Worm (Caenorhabditis elegans) whole organism, early embryonic: ENCODE results near the gene Y26E6A.2.
A peak's percentile ranks its signal among the peaks of the same experiment; 100 is the strongest.

Source experiments
- B0310.2 ChIP-seq: sonication (generic microtip); optimal IDR thresholded peaks from 2 replicates; lab custom pipeline; 2016; ENCODE audit warnings: mild to moderate bottlenecking, missing genetic modification characterization, missing compliant biosample characterization
- F13C5.2 ChIP-seq: sonication (generic microtip); optimal IDR thresholded peaks from 2 replicates; lab custom pipeline; 2017; ENCODE audit warnings: mild to moderate bottlenecking, missing genetic modification characterization, inconsistent platforms, missing compliant biosample characterization
- aly-1 ChIP-seq: sonication (generic microtip); optimal IDR thresholded peaks from 2 replicates; lab custom pipeline; 2016; ENCODE audit warnings: missing genetic modification characterization, missing compliant biosample characterization
- ama-1 ChIP-seq: fragments of 150-350 bp; optimal IDR thresholded peaks from 2 replicates; lab custom pipeline; 2014
- ceh-13 ChIP-seq: fragments of 200-800 bp; sonication (Bioruptor generic); optimal IDR thresholded peaks from 2 replicates; lab custom pipeline; 2018; ENCODE audit warnings: mild to moderate bottlenecking, missing genetic modification characterization, missing compliant biosample characterization
- ceh-36 ChIP-seq: sonication (generic microtip); optimal IDR thresholded peaks from 2 replicates; lab custom pipeline; 2016; ENCODE audit warnings: missing genetic modification characterization, inconsistent platforms, missing compliant biosample characterization
- ets-7 ChIP-seq: sonication (generic microtip); optimal IDR thresholded peaks from 2 replicates; lab custom pipeline; 2016; ENCODE audit warnings: missing genotype, missing genetic modification characterization, missing compliant biosample characterization
- flt-1 ChIP-seq: fragments of 200-800 bp; sonication (Bioruptor generic); IDR thresholded peaks from 2 replicates; pipeline ENCODE4 v1.3.6; 2022; ENCODE audit warnings: missing genetic modification characterization, missing compliant biosample characterization
- hmbx-1 ChIP-seq: sonication (generic microtip); optimal IDR thresholded peaks from 2 replicates; lab custom pipeline; 2016; ENCODE audit warnings: mild to moderate bottlenecking, missing genetic modification characterization, missing compliant biosample characterization
- hmg-4 ChIP-seq: fragments of 200-800 bp; sonication (Bioruptor generic); optimal IDR thresholded peaks from 2 replicates; lab custom pipeline; 2018; ENCODE audit warnings: mild to moderate bottlenecking, missing genetic modification characterization, missing compliant biosample characterization
- hnd-1 ChIP-seq: sonication (generic microtip); optimal IDR thresholded peaks from 2 replicates; lab custom pipeline; 2016; ENCODE audit warnings: missing genetic modification characterization, missing compliant biosample characterization
- pes-1 ChIP-seq: fragments of 200-800 bp; sonication (Bioruptor generic); IDR thresholded peaks from 2 replicates; pipeline ENCODE4 v1.3.6; 2022; ENCODE audit warnings: missing genetic modification reagents, missing genetic modification characterization, missing compliant biosample characterization
- scrt-1 ChIP-seq: fragments of 200-800 bp; sonication (Bioruptor generic); IDR thresholded peaks from 2 replicates; pipeline ENCODE4 v1.3.6; 2022; ENCODE audit warnings: missing genetic modification characterization, missing compliant biosample characterization
- sea-1 ChIP-seq: fragments of 200-800 bp; sonication (Bioruptor generic); conservative IDR thresholded peaks from 2 replicates; pipeline ENCODE4 v1.3.6; 2022; ENCODE audit warnings: missing genetic modification characterization, missing compliant biosample characterization
- tbx-11 ChIP-seq: fragments of 200-800 bp; sonication (Bioruptor generic); IDR thresholded peaks from 2 replicates; pipeline ENCODE4 v1.3.6; 2022; ENCODE audit warnings: missing genetic modification characterization, missing compliant biosample characterization
- tbx-37 ChIP-seq: fragments of 200-800 bp; sonication (Bioruptor generic); conservative IDR thresholded peaks from 2 replicates; pipeline ENCODE4 v1.3.6; 2022; ENCODE audit warnings: missing genetic modification reagents, missing genetic modification characterization, missing compliant biosample characterization
- tra-4 ChIP-seq: sonication (generic microtip); optimal IDR thresholded peaks from 2 replicates; lab custom pipeline; 2017; ENCODE audit warnings: missing genetic modification characterization, missing compliant biosample characterization

The Y26E6A.2 gene

DNA sequence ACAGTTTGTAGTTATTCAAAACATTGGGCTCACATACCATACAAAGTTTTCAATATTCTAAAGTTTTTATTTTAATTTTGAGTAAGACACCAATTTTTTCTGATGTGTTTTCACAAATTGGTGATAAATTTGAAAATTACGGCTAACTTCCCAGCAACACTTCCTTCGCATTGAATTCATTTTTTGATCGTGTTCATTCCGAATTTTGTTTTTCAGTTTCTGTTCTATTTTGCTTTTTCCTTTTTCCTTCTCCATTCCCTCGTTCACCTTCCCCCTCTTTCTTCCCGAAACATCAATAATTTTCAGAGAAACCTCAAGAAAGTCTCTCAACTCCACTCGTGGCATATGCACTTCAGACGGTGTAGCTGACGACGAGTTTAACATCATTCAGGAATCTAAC lies 34.6 kb upstream of the Y26E6A.2 start, which contains the start of gene alg-1:
alg-1 (plus strand) TSS at position 301 of the 400 bp plus-strand sequence.
- no peak for TF ChIP-seq ets-7 (tag; lab: Kevin White, UChicago)

DNA sequence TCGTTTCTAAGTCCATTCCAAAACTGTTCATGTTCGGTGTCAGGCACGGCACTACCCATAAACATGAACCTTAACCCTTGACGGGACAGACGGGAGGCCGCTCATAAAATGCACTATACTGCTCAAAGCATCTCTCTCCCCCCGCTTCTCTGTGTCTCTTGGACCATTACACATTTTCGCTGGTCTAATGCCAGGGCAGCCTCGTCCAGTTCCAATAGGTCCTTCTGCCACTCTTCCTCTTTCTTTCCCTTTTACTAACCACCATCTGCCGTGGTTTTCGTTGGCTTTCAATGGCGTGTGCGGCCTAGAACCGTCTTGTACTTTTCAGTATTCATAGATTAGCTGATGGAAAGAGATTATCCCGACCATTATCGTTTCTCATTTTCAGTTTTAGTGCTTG lies 34.0 kb upstream of the Y26E6A.2 start:
- no peak for TF ChIP-seq B0310.2
- peak; percentile 87 for TF ChIP-seq hmg-4 (GFP tag; lab: Kevin White, UChicago)
- TF ChIP-seq ceh-13, result no peak
- no peak for TF ChIP-seq hmbx-1 (tag; lab: Kevin White, UChicago)
- peak; percentile 62 for TF ChIP-seq F13C5.2 (tag; lab: Kevin White, UChicago)
- no peak for TF ChIP-seq tbx-37 (GFP tag; lab: Robert Waterston, UW)
- 0 out of 2 replicates have a peak, but pooled peaks have one; percentile 47 for TF ChIP-seq tbx-11 (GFP tag; lab: Robert Waterston, UW)
- no peak for TF ChIP-seq scrt-1 (GFP tag; lab: Robert Waterston, UW)
- TF ChIP-seq aly-1, result peak; percentile 62

DNA sequence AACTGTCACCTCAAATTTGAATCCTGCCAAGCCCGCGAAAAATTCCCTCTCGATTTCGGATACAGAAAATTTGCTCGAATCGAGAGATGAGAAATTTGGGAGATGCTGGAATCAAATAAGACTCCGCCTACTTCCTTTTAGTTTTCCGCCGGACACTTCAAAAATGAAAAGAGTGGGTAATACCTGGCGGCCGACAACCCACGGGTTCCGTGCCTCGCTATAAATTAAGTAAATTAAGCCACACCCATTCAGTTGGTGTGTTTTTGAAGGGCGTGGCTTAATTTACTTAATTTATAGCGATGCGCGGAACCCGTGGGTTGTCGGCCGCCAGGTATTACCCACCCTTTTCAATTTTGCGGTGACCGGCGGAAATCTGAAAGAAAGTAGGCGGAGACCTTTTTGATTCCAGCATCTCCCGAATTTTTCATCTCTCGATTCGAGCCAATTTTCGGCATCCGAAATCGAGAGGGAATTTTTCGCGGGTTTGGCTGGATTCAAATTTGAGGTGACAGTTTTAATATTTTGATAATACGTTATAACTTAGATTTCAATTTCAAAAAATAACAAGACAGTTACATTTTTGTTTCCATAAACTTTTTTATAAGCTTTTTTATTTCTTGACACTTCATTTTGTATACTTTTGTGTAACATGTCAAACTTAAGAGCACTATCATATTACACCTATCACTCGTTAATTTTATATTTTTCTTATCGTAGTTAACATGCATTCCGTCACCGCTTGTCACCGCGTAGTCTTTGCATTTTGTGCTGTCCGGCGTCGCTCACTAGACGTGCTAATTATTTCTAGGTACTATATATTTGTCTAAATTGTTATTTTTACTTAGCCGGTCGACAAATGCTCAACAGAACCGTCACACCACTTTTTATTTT lies 32.7 kb upstream of the Y26E6A.2 start:
- no peak for TF ChIP-seq tbx-37 (GFP tag; lab: Robert Waterston, UW)
- TF ChIP-seq flt-1 (GFP tag; lab: Robert Waterston, UW), result no peak
- TF ChIP-seq tra-4 (tag; lab: Kevin White, UChicago), result no peak
- TF ChIP-seq hnd-1 (tag; lab: Kevin White, UChicago), result no peak
- TF ChIP-seq hmbx-1 (tag; lab: Kevin White, UChicago), result no peak
- no peak for TF ChIP-seq ceh-13
- TF ChIP-seq pes-1 (GFP tag; lab: Robert Waterston, UW), result no peak
- TF ChIP-seq aly-1, result no peak
- TF ChIP-seq scrt-1 (GFP tag; lab: Robert Waterston, UW), result no peak
- no peak for TF ChIP-seq B0310.2
- TF ChIP-seq sea-1 (GFP tag; lab: Robert Waterston, UW), result no peak
- no peak for TF ChIP-seq tbx-11 (GFP tag; lab: Robert Waterston, UW)
- no peak for TF ChIP-seq ets-7 (tag; lab: Kevin White, UChicago)
- no peak for TF ChIP-seq ceh-36 (tag; lab: Kevin White, UChicago)
- no peak for TF ChIP-seq ama-1 (lab: Kevin White, UChicago)

DNA sequence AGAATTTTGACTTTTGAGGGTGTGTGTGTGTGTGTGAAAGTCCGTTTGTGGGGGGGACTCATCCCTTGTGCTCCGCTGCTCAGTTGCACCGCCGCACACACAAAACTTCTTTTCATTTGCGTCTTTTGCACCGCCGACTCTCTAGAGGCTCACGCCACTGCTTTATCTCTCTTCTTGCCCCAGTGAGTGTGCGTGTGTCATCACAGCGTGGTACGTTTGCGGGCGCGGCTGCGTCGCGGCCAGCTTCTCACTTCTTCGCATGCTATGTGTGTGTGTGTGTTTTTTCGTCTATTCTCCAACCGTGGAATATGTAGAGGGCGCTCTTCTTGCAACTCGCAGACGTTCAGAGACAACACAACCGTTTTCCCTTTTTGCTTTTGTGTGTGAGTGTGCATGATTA lies 31.3 kb upstream of the Y26E6A.2 start:
- TF ChIP-seq hmg-4 (GFP tag; lab: Kevin White, UChicago), result peak; percentile 69
- TF ChIP-seq pes-1 (GFP tag; lab: Robert Waterston, UW), result peak; percentile 20; the same call in 1 of the 2 replicates
- no peak for TF ChIP-seq sea-1 (GFP tag; lab: Robert Waterston, UW)
- TF ChIP-seq F13C5.2 (tag; lab: Kevin White, UChicago), result peak; percentile 70
- no peak for TF ChIP-seq ceh-13

DNA sequence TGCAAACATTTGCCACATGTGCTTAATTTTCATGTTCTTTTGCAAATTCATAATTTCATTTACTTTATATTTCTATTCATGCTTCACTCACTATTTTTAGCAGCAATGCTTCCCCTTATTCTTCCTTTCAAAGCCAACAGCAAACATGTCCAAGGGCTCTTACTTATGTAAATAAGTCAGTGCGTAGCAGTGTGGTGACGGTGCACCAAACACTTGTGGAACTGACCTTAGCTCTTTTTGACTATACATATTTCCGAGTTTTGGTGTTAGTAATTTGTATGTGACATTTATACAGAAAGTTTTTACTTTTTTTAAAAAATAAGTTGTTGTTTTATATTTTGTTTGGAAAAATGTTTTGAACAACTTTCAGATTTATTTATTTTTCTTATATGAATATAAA lies 30.9 kb upstream of the Y26E6A.2 start:
- no peak for TF ChIP-seq tra-4 (tag; lab: Kevin White, UChicago)
- no peak for TF ChIP-seq ceh-36 (tag; lab: Kevin White, UChicago)
- no peak for TF ChIP-seq hmbx-1 (tag; lab: Kevin White, UChicago)
- no peak for TF ChIP-seq ama-1 (lab: Kevin White, UChicago)
- TF ChIP-seq B0310.2, result no peak
- no peak for TF ChIP-seq flt-1 (GFP tag; lab: Robert Waterston, UW)
- TF ChIP-seq ets-7 (tag; lab: Kevin White, UChicago), result no peak
- no peak for TF ChIP-seq tbx-11 (GFP tag; lab: Robert Waterston, UW)
- no peak for TF ChIP-seq hnd-1 (tag; lab: Kevin White, UChicago)
- TF ChIP-seq F13C5.2 (tag; lab: Kevin White, UChicago), result no peak
- TF ChIP-seq hmg-4 (GFP tag; lab: Kevin White, UChicago), result no peak

DNA sequence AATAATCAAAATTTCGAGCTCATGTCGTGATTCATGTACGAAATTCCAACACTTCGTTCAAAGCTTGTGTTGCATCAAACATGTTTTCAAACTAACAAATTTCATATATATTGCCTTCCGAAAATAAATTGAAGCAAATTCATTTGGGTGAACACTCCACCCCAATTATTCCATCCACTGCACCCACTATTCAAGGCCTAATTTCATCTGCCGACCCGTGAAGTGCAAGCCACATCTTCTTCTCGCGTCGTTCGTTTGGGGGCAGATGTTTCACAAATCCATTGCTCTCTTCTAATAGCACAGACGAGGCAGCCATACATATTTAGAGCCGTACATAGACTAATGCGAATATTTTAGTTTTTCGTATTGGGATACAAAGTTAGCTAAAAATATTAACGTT lies 30.0 kb upstream of the Y26E6A.2 start:
- peak; percentile 26 for TF ChIP-seq F13C5.2 (tag; lab: Kevin White, UChicago)
- no peak for TF ChIP-seq hmg-4 (GFP tag; lab: Kevin White, UChicago)
- TF ChIP-seq tbx-11 (GFP tag; lab: Robert Waterston, UW), result no peak

DNA sequence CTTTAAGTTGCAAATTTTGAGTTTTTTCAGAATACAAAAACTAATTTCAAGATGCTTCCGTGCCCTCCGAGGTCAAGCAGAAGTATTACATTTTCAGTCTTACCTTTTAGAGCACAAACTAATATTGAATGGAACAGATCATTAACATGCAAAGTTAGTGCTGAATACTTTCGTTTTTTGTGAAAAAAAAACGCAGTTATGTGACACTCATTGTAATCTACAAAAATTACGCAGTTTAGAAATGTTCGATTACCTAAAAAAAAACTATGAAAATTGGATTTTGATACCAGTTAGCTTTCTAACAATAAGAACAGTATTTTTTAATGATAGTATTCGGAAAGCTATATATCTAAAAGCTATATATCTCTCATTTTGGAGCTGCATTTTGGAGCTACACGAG lies 27.7 kb upstream of the Y26E6A.2 start:
- TF ChIP-seq pes-1 (GFP tag; lab: Robert Waterston, UW), result no peak
- TF ChIP-seq hmg-4 (GFP tag; lab: Kevin White, UChicago), result no peak
- no peak for TF ChIP-seq aly-1
- no peak for TF ChIP-seq flt-1 (GFP tag; lab: Robert Waterston, UW)
- TF ChIP-seq hmbx-1 (tag; lab: Kevin White, UChicago), result no peak
- no peak for TF ChIP-seq B0310.2
- no peak for TF ChIP-seq tbx-11 (GFP tag; lab: Robert Waterston, UW)
- TF ChIP-seq ama-1 (lab: Kevin White, UChicago), result no peak

DNA sequence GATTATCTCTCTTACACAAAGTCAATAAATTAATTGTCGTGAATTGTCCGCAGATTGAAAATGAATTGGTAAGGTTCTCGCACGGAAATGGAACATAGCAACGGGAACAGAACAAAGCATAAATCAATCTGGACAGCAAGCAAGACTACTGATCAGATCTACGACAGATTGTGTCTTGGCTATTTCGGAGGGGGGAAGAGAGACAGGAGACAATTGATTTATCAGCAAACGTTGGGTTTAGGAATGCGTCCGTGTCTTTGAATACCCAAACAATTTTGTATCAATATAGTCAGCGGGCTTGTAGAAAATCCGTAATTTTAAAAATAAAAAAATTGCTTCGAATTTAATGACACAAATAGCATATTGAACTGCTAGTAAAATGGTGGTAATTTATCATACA lies 27.1 kb upstream of the Y26E6A.2 start:
- TF ChIP-seq ceh-36 (tag; lab: Kevin White, UChicago) (no peak), hmbx-1 (tag; lab: Kevin White, UChicago) (no peak), B0310.2 (no peak), aly-1 (no peak), tbx-11 (GFP tag; lab: Robert Waterston, UW) (no peak), ets-7 (tag; lab: Kevin White, UChicago) (no peak), ceh-13 (no peak), flt-1 (GFP tag; lab: Robert Waterston, UW) (no peak), sea-1 (GFP tag; lab: Robert Waterston, UW) (no peak), tbx-37 (GFP tag; lab: Robert Waterston, UW) (no peak), pes-1 (GFP tag; lab: Robert Waterston, UW) (no peak), scrt-1 (GFP tag; lab: Robert Waterston, UW) (no peak), hmg-4 (GFP tag; lab: Kevin White, UChicago) (no peak), F13C5.2 (tag; lab: Kevin White, UChicago) (no peak), hnd-1 (tag; lab: Kevin White, UChicago) (no peak)
